Fruit fly (Drosophila melanogaster) whole organism, embryonic: ENCODE measurements around the gene CG43797.
A peak's percentile ranks its signal among the peaks of the same experiment; 100 is the strongest.

Experiments
- Awh ChIP-seq: fragments of 200-800 bp; sonication (Bioruptor generic); IDR thresholded peaks from 2 replicates; pipeline ENCODE4, ENCODE4 v1.3.6; 2022; ENCODE audit warnings: missing biosample characterization, missing genetic modification characterization
- CG10147 ChIP-seq: fragments of 200-800 bp; sonication (Bioruptor generic); optimal IDR thresholded peaks from 2 replicates; lab custom pipeline; 2019; ENCODE audit warnings: missing biosample characterization, mild to moderate bottlenecking, missing genetic modification characterization, moderate library complexity
- CG10366 ChIP-seq: fragments of 200-800 bp; sonication (Bioruptor generic); IDR thresholded peaks from 2 replicates; pipeline ENCODE4 v1.3.6; 2022; ENCODE audit warnings: missing biosample characterization, missing genetic modification characterization
- CG11696 ChIP-seq: fragments of 200-800 bp; sonication (Bioruptor generic); IDR thresholded peaks from 2 replicates; pipeline ENCODE4 v1.3.6; 2022; ENCODE audit warnings: missing biosample characterization, missing genetic modification characterization
- CG12391 ChIP-seq: fragments of 200-800 bp; sonication (Bioruptor generic); optimal IDR thresholded peaks from 3 replicates; lab custom pipeline; 2018; ENCODE audit warnings: missing biosample characterization, mild to moderate bottlenecking, missing genetic modification characterization, moderate library complexity
- CG13775 ChIP-seq: fragments of 200-800 bp; sonication (Bioruptor generic); optimal IDR thresholded peaks from 3 replicates; lab custom pipeline; 2017; ENCODE audit warnings: missing biosample characterization, mild to moderate bottlenecking, missing genetic modification characterization
- CG14050 ChIP-seq: fragments of 200-800 bp; sonication (Bioruptor generic); IDR thresholded peaks from 3 replicates; pipeline ENCODE4 v1.3.6; 2022; ENCODE audit warnings: missing biosample characterization, missing genetic modification characterization
- CG14710 ChIP-seq: fragments of 200-800 bp; sonication (Bioruptor generic); optimal IDR thresholded peaks from 3 replicates; lab custom pipeline; 2019; ENCODE audit warnings: missing biosample characterization, mild to moderate bottlenecking, missing genetic modification characterization, moderate library complexity
- CG15601 ChIP-seq: fragments of 200-800 bp; sonication (Bioruptor generic); optimal IDR thresholded peaks from 3 replicates; lab custom pipeline; 2019; ENCODE audit warnings: missing biosample characterization, mild to moderate bottlenecking, missing genetic modification characterization, moderate library complexity
- CG17912 ChIP-seq: fragments of 200-800 bp; sonication (Bioruptor generic); optimal IDR thresholded peaks from 2 replicates; lab custom pipeline; 2018; ENCODE audit warnings: missing biosample characterization, mild to moderate bottlenecking, missing genetic modification characterization
- CG31224 ChIP-seq: fragments of 200-800 bp; sonication (Bioruptor generic); IDR thresholded peaks from 2 replicates; pipeline ENCODE4 v1.3.6; 2022; ENCODE audit warnings: missing biosample characterization, missing genetic modification characterization
- CG31388 ChIP-seq: fragments of 200-800 bp; sonication (Bioruptor generic); optimal IDR thresholded peaks from 2 replicates; lab custom pipeline; 2016; ENCODE audit warnings: missing biosample characterization, missing genetic modification characterization
- CG32772 ChIP-seq: fragments of 200-800 bp; sonication (Bioruptor generic); IDR thresholded peaks from 2 replicates; pipeline ENCODE4 v1.3.6; 2022; ENCODE audit warnings: missing biosample characterization, missing genetic modification characterization
- CG3281 ChIP-seq: fragments of 200-800 bp; sonication (Bioruptor generic); optimal IDR thresholded peaks from 3 replicates; lab custom pipeline; 2017; ENCODE audit warnings: missing biosample characterization, mild to moderate bottlenecking, missing genetic modification characterization
- CG33213 ChIP-seq: fragments of 200-800 bp; sonication (Bioruptor generic); optimal IDR thresholded peaks from 3 replicates; lab custom pipeline; 2016; ENCODE audit warnings: missing biosample characterization, missing genetic modification characterization
- CG4617 ChIP-seq: fragments of 200-800 bp; sonication (Bioruptor generic); optimal IDR thresholded peaks from 3 replicates; lab custom pipeline; 2016; ENCODE audit warnings: missing biosample characterization, missing genetic modification characterization, borderline replicate concordance
- CG5953 ChIP-seq: fragments of 200-800 bp; sonication (Bioruptor generic); IDR thresholded peaks from 2 replicates; pipeline ENCODE4 v1.3.6; 2022; ENCODE audit warnings: missing biosample characterization, missing genetic modification characterization
- CG6683 ChIP-seq: fragments of 200-800 bp; sonication (Bioruptor generic); optimal IDR thresholded peaks from 2 replicates; lab custom pipeline; 2017; ENCODE audit warnings: missing biosample characterization, mild to moderate bottlenecking, missing genetic modification characterization, missing genetic modification reagents
- CG6689 ChIP-seq: fragments of 200-800 bp; sonication (Bioruptor generic); IDR thresholded peaks from 2 replicates; pipeline ENCODE4 v1.3.6; 2022; ENCODE audit warnings: missing biosample characterization, missing genetic modification characterization
- CG8765 ChIP-seq: fragments of 200-800 bp; sonication (Bioruptor generic); IDR thresholded peaks from 2 replicates; pipeline ENCODE4 v1.3.6; 2022; ENCODE audit warnings: missing biosample characterization, missing genetic modification characterization
- CG9817 ChIP-seq: fragments of 200-800 bp; sonication (Bioruptor generic); optimal IDR thresholded peaks from 2 replicates; lab custom pipeline; 2018; ENCODE audit warnings: missing biosample characterization, mild to moderate bottlenecking, missing genetic modification characterization, moderate library complexity
- CHES-1-like ChIP-seq: fragments of 200-800 bp; sonication (Bioruptor generic); optimal IDR thresholded peaks from 2 replicates; lab custom pipeline; 2016; ENCODE audit warnings: missing biosample characterization, missing genetic modification characterization
- D19A ChIP-seq: fragments of 200-800 bp; optimal IDR thresholded peaks from 3 replicates; lab custom pipeline; 2019; ENCODE audit warnings: missing biosample characterization, mild to moderate bottlenecking, missing genetic modification characterization, moderate library complexity
- Dip2 ChIP-seq: fragments of 200-800 bp; sonication (Bioruptor generic); IDR thresholded peaks from 2 replicates; pipeline ENCODE4 v1.3.6; 2022; ENCODE audit warnings: missing biosample characterization, missing genetic modification characterization
- E2f2 ChIP-seq: fragments of 200-800 bp; sonication (Bioruptor generic); IDR thresholded peaks from 2 replicates; pipeline ENCODE4 v1.3.6; 2022; ENCODE audit warnings: missing biosample characterization, missing genetic modification characterization
- Fer2 ChIP-seq: fragments of 200-800 bp; sonication (Bioruptor generic); optimal IDR thresholded peaks from 2 replicates; lab custom pipeline; 2018; ENCODE audit warnings: missing biosample characterization, mild to moderate bottlenecking, missing genetic modification characterization, moderate library complexity
- Hmx ChIP-seq: fragments of 200-800 bp; sonication (Bioruptor generic); optimal IDR thresholded peaks from 2 replicates; lab custom pipeline; 2016; ENCODE audit warnings: missing biosample characterization, missing genetic modification characterization
- NFAT ChIP-seq: fragments of 200-800 bp; sonication (Bioruptor generic); IDR thresholded peaks from 2 replicates; pipeline ENCODE4 v1.3.6; 2022; ENCODE audit warnings: missing biosample characterization, missing genetic modification characterization
- Nf-YC ChIP-seq: fragments of 200-800 bp; optimal IDR thresholded peaks from 3 replicates; lab custom pipeline; 2019; ENCODE audit warnings: missing biosample characterization, mild to moderate bottlenecking, missing genetic modification characterization, moderate library complexity
- Scr ChIP-seq: fragments of 200-800 bp; sonication (Bioruptor generic); IDR thresholded peaks from 2 replicates; pipeline ENCODE4 v1.3.6; 2022; ENCODE audit warnings: missing biosample characterization, missing genetic modification characterization; ENCODE audit not compliant: partially characterized antibody
- Usf ChIP-seq: fragments of 200-800 bp; sonication (Bioruptor generic); optimal IDR thresholded peaks from 2 replicates; lab custom pipeline; 2017; ENCODE audit warnings: missing genotype, missing biosample characterization, missing genetic modification characterization
- aop ChIP-seq: fragments of 200-800 bp; sonication (Bioruptor generic); IDR thresholded peaks from 2 replicates; pipeline ENCODE4 v1.3.6; 2022; ENCODE audit warnings: missing biosample characterization, missing genetic modification characterization
- bab2 ChIP-seq: fragments of 200-800 bp; sonication (Bioruptor generic); optimal IDR thresholded peaks from 2 replicates; lab custom pipeline; 2016; ENCODE audit warnings: missing biosample characterization, missing genetic modification characterization
- cas ChIP-seq: fragments of 200-800 bp; sonication (Bioruptor generic); IDR thresholded peaks from 2 replicates; pipeline ENCODE4 v1.3.6; 2022; ENCODE audit warnings: missing biosample characterization, missing genetic modification characterization
- ems ChIP-seq: fragments of 200-800 bp; sonication (Bioruptor generic); optimal IDR thresholded peaks from 3 replicates; lab custom pipeline; 2016; ENCODE audit warnings: missing biosample characterization, missing genetic modification characterization
- ewg ChIP-seq: fragments of 200-800 bp; sonication (Bioruptor generic); optimal IDR thresholded peaks from 3 replicates; lab custom pipeline; 2017; ENCODE audit warnings: mild to moderate bottlenecking, missing biosample characterization, missing genetic modification reagents, missing genetic modification characterization
- fu2 ChIP-seq: fragments of 200-800 bp; sonication (Bioruptor generic); optimal IDR thresholded peaks from 2 replicates; lab custom pipeline; 2016; ENCODE audit warnings: missing biosample characterization, missing genetic modification characterization
- gfzf ChIP-seq: fragments of 200-800 bp; sonication (Bioruptor generic); optimal IDR thresholded peaks from 2 replicates; lab custom pipeline; 2016; ENCODE audit warnings: missing biosample characterization, mild to moderate bottlenecking, missing genetic modification characterization, moderate library complexity
- gsb ChIP-seq: fragments of 200-800 bp; sonication (Bioruptor generic); IDR thresholded peaks from 2 replicates; pipeline ENCODE4 v1.3.6; 2022; ENCODE audit warnings: missing biosample characterization, missing genetic modification characterization
- gsb-n ChIP-seq: fragments of 200-800 bp; sonication (Bioruptor generic); optimal IDR thresholded peaks from 3 replicates; lab custom pipeline; 2018; ENCODE audit warnings: missing biosample characterization, mild to moderate bottlenecking, missing genetic modification characterization
- lola ChIP-seq, 3 experiments: fragments of >200 bp in 2 of 3; fragments of 200-800 bp in 1 of 3; sonication (Bioruptor generic) in 1 of 3; optimal IDR thresholded peaks; 2 replicates each; lab custom pipeline; 2017 to 2019; ENCODE audit warnings: missing biosample characterization in 3 of 3, missing genetic modification characterization in 3 of 3, mild to moderate bottlenecking in 1 of 3, moderate library complexity in 1 of 3
- oc ChIP-seq: fragments of 200-800 bp; sonication (Bioruptor generic); optimal IDR thresholded peaks from 2 replicates; lab custom pipeline; 2018; ENCODE audit warnings: missing biosample characterization, mild to moderate bottlenecking, missing genetic modification characterization, moderate library complexity
- run ChIP-seq: fragments of 200-800 bp; sonication (Bioruptor generic); optimal IDR thresholded peaks from 3 replicates; lab custom pipeline; 2018; ENCODE audit warnings: missing biosample characterization, mild to moderate bottlenecking, missing genetic modification characterization
- sna ChIP-seq: fragments of 200-800 bp; sonication (Bioruptor generic); IDR thresholded peaks from 2 replicates; pipeline ENCODE4 v1.3.6; 2022; ENCODE audit warnings: missing biosample characterization, missing genetic modification characterization; ENCODE audit not compliant: partially characterized antibody
- so ChIP-seq: fragments of 200-800 bp; sonication (Bioruptor generic); IDR thresholded peaks from 3 replicates; pipeline ENCODE4 v1.3.6; 2022; ENCODE audit warnings: missing biosample characterization, missing genetic modification characterization
- vnd ChIP-seq: fragments of 200-800 bp; sonication (Bioruptor generic); IDR thresholded peaks from 3 replicates; pipeline ENCODE4 v1.3.6; 2022; ENCODE audit warnings: missing biosample characterization, missing genetic modification characterization; ENCODE audit not compliant: partially characterized antibody
- wdn ChIP-seq: fragments of 200-800 bp; sonication (Bioruptor generic); IDR thresholded peaks from 2 replicates; pipeline ENCODE4 v1.3.6; 2022; ENCODE audit warnings: missing biosample characterization, missing genetic modification characterization
- wek ChIP-seq: fragments of 200-800 bp; sonication (Bioruptor generic); optimal IDR thresholded peaks from 3 replicates; lab custom pipeline; 2018; ENCODE audit warnings: missing biosample characterization, mild to moderate bottlenecking, missing genetic modification characterization, moderate library complexity
- wor ChIP-seq: fragments of 200-800 bp; sonication (Bioruptor generic); IDR thresholded peaks from 2 replicates; pipeline ENCODE4 v1.3.6; 2022; ENCODE audit warnings: missing biosample characterization, missing genetic modification characterization
- yki ChIP-seq: fragments of >200 bp; optimal IDR thresholded peaks from 3 replicates; lab custom pipeline; 2018

Gene CG43797

dm6 chr2L:4031203-4032096, 31.6 kb downstream of the CG43797 start, which contains the start of gene ed (continued):
- TF ChIP-seq yki (no peak), vnd (GFP tag; lab: Robert Waterston, UW) (no peak), fu2 (GFP tag; lab: Kevin White, UChicago) (no peak), so (no peak; the same call in 2 of the 3 replicates), CG8765 (GFP tag; lab: Robert Waterston, UW) (no peak), CG11696 (GFP tag; lab: Robert Waterston, UW) (no peak), CG15601 (tag; lab: Kevin White, UChicago) (no peak), ems (GFP tag; lab: Kevin White, UChicago) (no peak), CG3281 (GFP tag; lab: Kevin White, UChicago) (no peak), Dip2 (GFP tag; lab: Robert Waterston, UW) (no peak), wek (no peak), CG5953 (GFP tag; lab: Robert Waterston, UW) (no peak), gfzf (GFP tag; lab: Kevin White, UChicago) (no peak), CHES-1-like (GFP tag; lab: Kevin White, UChicago) (no peak), CG4617 (GFP tag; lab: Kevin White, UChicago) (no peak), CG10366 (no peak), wdn (GFP tag; lab: Robert Waterston, UW) (no peak), lola (GFP tag; optimal IDR thresholded peaks at IDR 0.05; lab: Kevin White, UChicago) (no peak), CG14050 (GFP tag; lab: Robert Waterston, UW) (no peak), CG6683 (GFP tag; lab: Kevin White, UChicago) (no peak), Usf (GFP tag; lab: Kevin White, UChicago) (no peak), CG12391 (no peak), CG33213 (GFP tag; lab: Kevin White, UChicago) (no peak), oc (tag; lab: Kevin White, UChicago) (peak; percentile 45), D19A (tag; lab: Kevin White, UChicago) (no peak), CG6689 (GFP tag; lab: Robert Waterston, UW) (no peak), Scr (GFP tag; lab: Robert Waterston, UW) (no peak), Hmx (no peak), CG14710 (tag; lab: Kevin White, UChicago) (no peak), NFAT (no peak), Fer2 (tag; lab: Kevin White, UChicago) (no peak), bab2 (GFP tag; lab: Kevin White, UChicago) (no peak), sna (GFP tag; lab: Robert Waterston, UW) (no peak), CG32772 (GFP tag; lab: Robert Waterston, UW) (no peak), CG31224 (GFP tag; lab: Robert Waterston, UW) (no peak), CG17912 (GFP tag; lab: Kevin White, UChicago) (no peak), gsb (GFP tag; lab: Robert Waterston, UW) (no peak), E2f2 (GFP tag; lab: Robert Waterston, UW) (no peak), CG9817 (tag; lab: Kevin White, UChicago) (no peak), aop (GFP tag; lab: Robert Waterston, UW) (no peak), CG10147 (no peak), ewg (GFP tag; lab: Kevin White, UChicago) (no peak), Nf-YC (tag; lab: Kevin White, UChicago) (no peak), Awh (GFP tag; lab: Robert Waterston, UW) (no peak), wor (no peak), cas (GFP tag; lab: Robert Waterston, UW) (no peak), CG31388 (no peak), gsb-n (tag; lab: Kevin White, UChicago) (no peak), CG13775 (GFP tag; lab: Kevin White, UChicago) (peak; percentile 10), run (tag; lab: Kevin White, UChicago) (no peak)
